Fruit fly (Drosophila melanogaster): Measurements from ENCODE around the gene CG15177.

The CG15177 gene

dm6 chr3R:6662613-6663288 is 33.6 kb upstream of the CG15177 start (continued):
- TF ChIP-seq Dp (GFP tag; optimal IDR thresholded peaks at IDR 0.05): no peak
- TF ChIP-seq CG12155 (GFP tag; optimal IDR thresholded peaks at IDR 0.05): no peak
- no peak for TF ChIP-seq pho (GFP tag; optimal IDR thresholded peaks at IDR 0.05)
- TF ChIP-seq CG2712 (tag; optimal IDR thresholded peaks at IDR 0.05): peak; percentile 47
- peak in 1 of 2 experiments; percentile 14 for TF ChIP-seq chif (GFP tag; optimal IDR thresholded peaks at IDR 0.05)
- no peak for TF ChIP-seq schlank (tag; optimal IDR thresholded peaks at IDR 0.05)
- TF ChIP-seq CG31388 (GFP tag; optimal IDR thresholded peaks at IDR 0.05): no peak
- peak; percentile 51 for TF ChIP-seq dmrt11E (tag; optimal IDR thresholded peaks at IDR 0.05)
- peak; percentile 21 for TF ChIP-seq CG18262 (tag; optimal IDR thresholded peaks at IDR 0.05)
- no peak for TF ChIP-seq Bteb2 (GFP tag; optimal IDR thresholded peaks at IDR 0.05)
- TF ChIP-seq Med (GFP tag): peak; percentile 62
- no peak for TF ChIP-seq Aef1 (GFP tag; IDR thresholded peaks at IDR 0.05)
- peak; percentile 68 for TF ChIP-seq sens (GFP tag)
- TF ChIP-seq CG2120 (GFP tag; optimal IDR thresholded peaks at IDR 0.05): no peak
- TF ChIP-seq CG2129 (GFP tag; IDR thresholded peaks at IDR 0.05; ENCODE audit: partially characterized antibody): no peak
- TF ChIP-seq CG17802 (tag; optimal IDR thresholded peaks at IDR 0.05): no peak
- 0 out of 3 replicates have a peak, but pooled peaks have one; percentile 21 for TF ChIP-seq CG16813 (GFP tag; IDR thresholded peaks at IDR 0.05; ENCODE audit: partially characterized antibody)
- peak; percentile 41; the same call in 1 of the 2 replicates for TF ChIP-seq Xrp1 (GFP tag; IDR thresholded peaks at IDR 0.05)
- peak; percentile 48; the same call in 1 of the 2 replicates for TF ChIP-seq CG4404 (GFP tag; IDR thresholded peaks at IDR 0.05)
- peak; percentile 9 for TF ChIP-seq CG17829 (tag; optimal IDR thresholded peaks at IDR 0.05)
- TF ChIP-seq sug (tag; optimal IDR thresholded peaks at IDR 0.05): no peak
- TF ChIP-seq tll (GFP tag; optimal IDR thresholded peaks at IDR 0.05): peak in 1 of 2 experiments; percentile 46
- TF ChIP-seq bab2 (GFP tag; optimal IDR thresholded peaks at IDR 0.05): no peak
- no peak for TF ChIP-seq CG4707 (GFP tag; optimal IDR thresholded peaks at IDR 0.05)
- no peak for TF ChIP-seq CG4360 (GFP tag; IDR thresholded peaks at IDR 0.05)
- peak; percentile 82 for TF ChIP-seq CG15696 (tag; optimal IDR thresholded peaks at IDR 0.05)
- TF ChIP-seq zen (tag; optimal IDR thresholded peaks at IDR 0.05): peak; percentile 45
- TF ChIP-seq trem (tag; optimal IDR thresholded peaks at IDR 0.05): peak; percentile 14
- TF ChIP-seq Six4 (GFP tag; optimal IDR thresholded peaks at IDR 0.05): no peak
- TF ChIP-seq cato (GFP tag; optimal IDR thresholded peaks at IDR 0.05; ENCODE audit: borderline replicate concordance): no peak
- no peak for TF ChIP-seq CG6689 (GFP tag; IDR thresholded peaks at IDR 0.05)
- peak; percentile 31 for TF ChIP-seq CG14710 (tag; optimal IDR thresholded peaks at IDR 0.05)
- peak; percentile 13 for TF ChIP-seq CG8924 (tag; optimal IDR thresholded peaks at IDR 0.05)
- TF ChIP-seq CoRest (tag; optimal IDR thresholded peaks at IDR 0.05): no peak
- no peak for TF ChIP-seq tio (GFP tag; optimal IDR thresholded peaks at IDR 0.05)
- TF ChIP-seq CG42726 (GFP tag; IDR thresholded peaks at IDR 0.05; ENCODE audit: partially characterized antibody): no peak
- TF ChIP-seq slou (GFP tag; optimal IDR thresholded peaks at IDR 0.05): no peak
- TF ChIP-seq ab (GFP tag; optimal IDR thresholded peaks at IDR 0.05): no peak
- no peak for TF ChIP-seq tx (GFP tag; optimal IDR thresholded peaks at IDR 0.05)
- TF ChIP-seq lola (GFP tag; optimal IDR thresholded peaks at IDR 0.05): peak in 1 of 3 experiments; percentile 51
- no peak for TF ChIP-seq pita (GFP tag; optimal IDR thresholded peaks at IDR 0.05)
- TF ChIP-seq insv (GFP tag; optimal IDR thresholded peaks at IDR 0.05): no peak
- peak; percentile 4 for TF ChIP-seq CG10267 (tag; optimal IDR thresholded peaks at IDR 0.05)
- TF ChIP-seq Opbp (GFP tag; IDR thresholded peaks at IDR 0.05; ENCODE audit: partially characterized antibody): no peak
- TF ChIP-seq CG1529 (GFP tag; optimal IDR thresholded peaks at IDR 0.05): no peak
- no peak for TF ChIP-seq CG14441 (GFP tag; IDR thresholded peaks at IDR 0.05)
- TF ChIP-seq CG10321 (GFP tag; IDR thresholded peaks at IDR 0.05): no peak
- TF ChIP-seq CG11504 (tag; optimal IDR thresholded peaks at IDR 0.05): no peak
